Fruit fly (Drosophila melanogaster): ENCODE results near the gene Tailor.

- TF ChIP-seq CG8478 (optimal IDR thresholded peaks at IDR 0.05) (no peak), CTCF (optimal IDR thresholded peaks at IDR 0.05) (no peak)
These were observed 42.1 kb upstream of the Tailor start, which contains the start of gene CG10068 for dm6 chr3R:7127966-7128365.

Measured in S2 (cell line).